Fruit fly (Drosophila melanogaster): ENCODE measurements around the gene InR.
A peak's percentile ranks its signal among the peaks of the same experiment; 100 is the strongest.

The InR gene

DNA sequence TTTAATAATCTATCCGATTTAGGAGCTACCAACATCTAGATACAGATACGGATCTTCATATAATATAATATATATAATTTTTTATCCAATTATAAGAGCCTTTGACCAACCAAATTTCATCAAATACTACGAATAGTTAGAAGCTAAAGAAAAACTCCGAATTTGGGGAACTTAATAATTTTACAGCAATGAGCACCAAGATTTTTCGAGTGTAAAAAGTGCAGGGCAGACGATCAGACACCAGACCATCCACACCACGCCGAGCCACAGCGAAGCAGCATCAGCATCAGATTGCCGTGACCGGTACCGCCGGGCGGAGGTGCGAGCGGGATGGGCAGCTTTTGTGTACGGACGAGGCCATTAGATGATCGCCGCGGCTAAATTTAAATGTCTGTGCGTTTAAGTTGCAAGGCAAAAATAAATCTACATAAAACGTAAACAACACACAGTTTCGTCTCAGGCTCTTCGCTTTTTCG lies 24.7 kb downstream of the InR start:
- no peak for TF ChIP-seq sv (GFP tag; optimal IDR thresholded peaks at IDR 0.05)
- no peak for TF ChIP-seq N (GFP tag; optimal IDR thresholded peaks at IDR 0.05)
- TF ChIP-seq foxo (GFP tag; optimal IDR thresholded peaks at IDR 0.05), result no peak

DNA sequence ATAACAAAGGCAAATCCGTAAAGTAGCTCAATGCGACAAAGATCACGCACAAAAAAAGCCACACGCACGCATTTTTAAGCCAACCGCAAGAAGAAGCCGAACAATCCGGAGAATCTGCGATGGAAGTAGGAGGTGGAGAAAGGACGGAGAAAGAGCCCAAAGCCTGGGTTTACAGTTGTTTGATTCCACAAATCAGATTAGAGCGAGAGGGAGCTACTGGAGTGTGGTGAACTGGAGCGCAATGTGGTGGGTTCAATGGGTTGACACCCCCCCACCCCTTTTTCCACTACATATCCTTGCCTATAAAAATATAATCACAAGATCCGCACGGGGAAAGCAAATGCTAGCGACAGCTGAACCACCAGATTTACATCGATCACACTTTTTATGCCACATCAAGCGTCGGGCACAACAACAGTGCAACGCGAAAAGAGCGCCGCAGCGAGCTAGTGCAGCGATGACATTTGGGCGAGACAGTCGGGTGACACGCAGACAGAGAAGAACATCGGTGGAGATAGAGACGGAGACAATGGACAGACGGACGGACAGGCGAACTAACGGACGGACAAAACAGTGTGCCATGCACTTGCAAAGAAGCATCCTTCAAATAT lies 25.3 kb downstream of the InR start:
- TF ChIP-seq br (GFP tag; optimal IDR thresholded peaks at IDR 0.05) (no peak), sage (GFP tag; optimal IDR thresholded peaks at IDR 0.05) (no peak)

DNA sequence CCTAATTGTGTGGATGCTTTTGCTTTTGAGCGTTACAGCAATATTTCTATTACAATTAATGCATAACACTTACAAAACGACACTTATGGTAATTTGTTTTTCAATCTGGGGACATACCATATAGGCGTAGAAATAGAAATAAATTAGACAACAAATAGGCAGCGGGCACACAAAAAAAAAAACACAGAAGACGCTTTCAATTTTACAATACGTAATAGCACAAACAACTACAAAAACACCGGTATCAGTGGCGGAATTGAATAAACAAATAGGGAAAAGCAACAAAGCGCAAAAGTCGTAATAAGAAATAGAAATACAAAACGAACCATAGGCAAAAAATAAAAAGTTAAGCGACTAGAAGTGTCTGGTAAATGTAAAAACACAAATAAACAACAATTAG lies 26.0 kb downstream of the InR start:
- no peak for TF ChIP-seq Dif (GFP tag; optimal IDR thresholded peaks at IDR 0.05; ENCODE audit: partially characterized antibody)
- TF ChIP-seq woc (GFP tag; optimal IDR thresholded peaks at IDR 0.05), result no peak
- no peak for TF ChIP-seq sv (GFP tag; optimal IDR thresholded peaks at IDR 0.05)
- TF ChIP-seq HLH106 (tag; optimal IDR thresholded peaks at IDR 0.05), result no peak
- no peak for TF ChIP-seq N (GFP tag; optimal IDR thresholded peaks at IDR 0.05)
- TF ChIP-seq dl (GFP tag; optimal IDR thresholded peaks at IDR 0.05; ENCODE audit: insufficient read depth in 1 of 2, partially characterized antibody in 2 of 2), result no peak
- no peak for TF ChIP-seq Hnf4 (GFP tag; optimal IDR thresholded peaks at IDR 0.05)
- TF ChIP-seq pan (optimal IDR thresholded peaks at IDR 0.05), result no peak
- TF ChIP-seq OdsH (GFP tag; optimal IDR thresholded peaks at IDR 0.05), result no peak

DNA sequence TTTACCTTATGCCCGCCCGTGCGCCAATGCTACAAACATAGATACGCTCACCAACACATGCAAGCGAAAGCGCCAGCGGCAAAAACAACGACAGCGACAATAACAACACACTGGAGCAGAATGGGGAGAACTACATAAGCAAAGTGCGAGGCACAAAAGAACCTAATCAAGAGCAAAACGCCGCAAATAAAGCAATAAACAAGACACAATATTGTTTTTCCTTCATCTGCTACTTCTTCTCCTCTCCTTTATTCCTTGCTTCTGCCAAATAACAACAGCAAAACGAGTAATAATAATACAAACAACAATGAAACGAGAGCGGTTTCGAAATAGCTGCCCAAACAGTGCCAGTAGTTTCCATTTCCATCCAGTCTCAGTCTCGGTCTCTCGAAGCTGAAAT lies 27.2 kb downstream of the InR start:
- TF ChIP-seq psq (GFP tag; optimal IDR thresholded peaks at IDR 0.05), result peak; percentile 34
- no peak for TF ChIP-seq Vsx2 (GFP tag; optimal IDR thresholded peaks at IDR 0.05; ENCODE audit: partially characterized antibody)
- TF ChIP-seq Jra (GFP tag; optimal IDR thresholded peaks at IDR 0.05), result no peak
- TF ChIP-seq Dif (GFP tag; optimal IDR thresholded peaks at IDR 0.05; ENCODE audit: partially characterized antibody), result no peak
- TF ChIP-seq CrebA (GFP tag; optimal IDR thresholded peaks at IDR 0.05; ENCODE audit: borderline replicate concordance), result no peak
- no peak for TF ChIP-seq rgr (GFP tag; optimal IDR thresholded peaks at IDR 0.05)
- no peak for TF ChIP-seq foxo (GFP tag; optimal IDR thresholded peaks at IDR 0.05)
- no peak for TF ChIP-seq h (GFP tag; optimal IDR thresholded peaks at IDR 0.05)

DNA sequence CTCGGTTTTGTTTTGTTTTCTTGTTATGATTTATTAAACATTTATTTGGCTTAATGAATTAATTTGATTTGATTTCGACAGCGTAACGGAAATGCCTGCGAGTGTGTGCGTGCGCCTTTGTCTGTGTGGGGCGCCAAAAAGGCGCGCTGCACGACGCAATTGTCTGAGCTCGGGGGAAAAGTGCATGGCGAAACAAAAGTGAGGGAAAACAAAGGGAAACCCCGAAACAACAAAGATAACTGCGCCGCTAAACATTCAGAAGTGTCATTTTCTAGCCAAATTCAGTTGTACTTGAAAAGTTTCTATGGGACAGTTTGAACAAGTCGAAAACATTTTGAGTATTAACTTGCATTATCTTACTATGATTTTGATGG lies 27.8 kb downstream of the InR start:
- TF ChIP-seq Myc (optimal IDR thresholded peaks at IDR 0.05) (no peak), Vsx2 (GFP tag; optimal IDR thresholded peaks at IDR 0.05; ENCODE audit: partially characterized antibody) (peak; percentile 82), dsf (GFP tag; optimal IDR thresholded peaks at IDR 0.05; ENCODE audit: borderline replicate concordance) (no peak), Rel (GFP tag; optimal IDR thresholded peaks at IDR 0.05) (no peak), Rel (tag; optimal IDR thresholded peaks at IDR 0.05) (peak; percentile 90), dl (GFP tag; optimal IDR thresholded peaks at IDR 0.05; ENCODE audit: insufficient read depth in 1 of 2, partially characterized antibody in 2 of 2) (peak in 1 of 2 experiments; percentile 34), Dif (GFP tag; optimal IDR thresholded peaks at IDR 0.05; ENCODE audit: partially characterized antibody) (peak; percentile 38)

DNA sequence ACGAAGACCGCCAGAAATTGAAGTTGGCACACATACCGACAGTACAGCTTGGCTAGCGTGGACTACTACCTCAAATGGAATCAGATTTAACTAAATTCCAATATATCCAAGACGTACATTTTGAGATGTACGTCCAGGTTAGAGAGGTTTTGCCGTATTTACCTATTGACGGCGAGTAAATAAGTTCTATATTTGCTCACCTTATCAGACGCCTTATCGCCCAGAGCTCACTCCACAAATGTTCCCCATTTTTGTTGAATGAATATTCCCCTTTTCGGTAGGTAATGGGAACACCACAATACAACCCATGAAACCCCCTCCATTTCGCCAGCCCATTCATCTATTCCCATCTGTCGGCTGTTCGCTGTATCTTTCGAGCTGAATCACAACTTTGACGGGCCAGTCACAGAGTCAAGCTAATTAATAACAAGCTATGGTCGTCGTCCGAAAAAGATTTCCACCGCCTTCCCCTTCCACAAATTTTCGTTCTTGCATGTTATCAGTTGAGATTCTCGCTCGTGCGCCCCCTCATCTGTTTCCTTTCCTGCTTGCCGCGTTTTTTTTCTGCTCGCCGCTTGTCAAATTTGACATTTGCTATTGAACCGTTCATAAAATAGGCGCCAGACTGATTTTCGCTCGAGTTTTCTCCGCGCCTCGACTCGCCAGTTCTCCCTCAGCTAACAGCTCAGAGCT lies 28.3 kb downstream of the InR start:
- peak; percentile 91 for TF ChIP-seq sv (GFP tag; optimal IDR thresholded peaks at IDR 0.05)
- peak; percentile 21 for TF ChIP-seq Vsx2 (GFP tag; optimal IDR thresholded peaks at IDR 0.05; ENCODE audit: partially characterized antibody)
- peak; percentile 88 for TF ChIP-seq OdsH (GFP tag; optimal IDR thresholded peaks at IDR 0.05)
- peak; percentile 14 for TF ChIP-seq brk (GFP tag; optimal IDR thresholded peaks at IDR 0.05)
- TF ChIP-seq sage (GFP tag; optimal IDR thresholded peaks at IDR 0.05), result peak; percentile 18
- no peak for TF ChIP-seq Myc (optimal IDR thresholded peaks at IDR 0.05)
- peak; percentile 89 for TF ChIP-seq CG9705 (GFP tag; optimal IDR thresholded peaks at IDR 0.05)
- no peak for TF ChIP-seq Rel (GFP tag; optimal IDR thresholded peaks at IDR 0.05)
- TF ChIP-seq Rel (tag; optimal IDR thresholded peaks at IDR 0.05), result peak; percentile 96
- TF ChIP-seq Dfd (GFP tag; optimal IDR thresholded peaks at IDR 0.05), result no peak
- TF ChIP-seq pan (optimal IDR thresholded peaks at IDR 0.05), result no peak
- no peak for TF ChIP-seq Abd-B (GFP tag; optimal IDR thresholded peaks at IDR 0.05)
- TF ChIP-seq HLH106 (tag; optimal IDR thresholded peaks at IDR 0.05), result peak; percentile 76
- peak; percentile 58 for TF ChIP-seq psq (GFP tag; optimal IDR thresholded peaks at IDR 0.05)
- peak; percentile 75 for TF ChIP-seq br (GFP tag; optimal IDR thresholded peaks at IDR 0.05)
- TF ChIP-seq rgr (GFP tag; optimal IDR thresholded peaks at IDR 0.05), result peak; percentile 88
- no peak for TF ChIP-seq CrebA (GFP tag; optimal IDR thresholded peaks at IDR 0.05; ENCODE audit: borderline replicate concordance)
- peak; percentile 91 for TF ChIP-seq Hr83 (GFP tag; optimal IDR thresholded peaks at IDR 0.05; ENCODE audit: poor library complexity, severe bottlenecking)
- no peak for TF ChIP-seq dl (GFP tag; optimal IDR thresholded peaks at IDR 0.05; ENCODE audit: insufficient read depth in 1 of 2, partially characterized antibody in 2 of 2)
- TF ChIP-seq lola (GFP tag; optimal IDR thresholded peaks at IDR 0.05), result no peak
- no peak for TF ChIP-seq woc (GFP tag; optimal IDR thresholded peaks at IDR 0.05)
- peak; percentile 88 for TF ChIP-seq tai (GFP tag; optimal IDR thresholded peaks at IDR 0.05)
- no peak for TF ChIP-seq CG32264 (GFP tag; optimal IDR thresholded peaks at IDR 0.05)
- peak; percentile 70 for TF ChIP-seq dsf (GFP tag; optimal IDR thresholded peaks at IDR 0.05; ENCODE audit: borderline replicate concordance)
- TF ChIP-seq N (GFP tag; optimal IDR thresholded peaks at IDR 0.05), result no peak
- peak; percentile 75 for TF ChIP-seq ey (GFP tag; optimal IDR thresholded peaks at IDR 0.05)
- peak; percentile 56 for TF ChIP-seq dmrt93B (GFP tag; optimal IDR thresholded peaks at IDR 0.05)
- TF ChIP-seq Sp1 (GFP tag; optimal IDR thresholded peaks at IDR 0.05), result peak; percentile 59
- TF ChIP-seq fru (GFP tag; optimal IDR thresholded peaks at IDR 0.05), result peak; percentile 71
- peak; percentile 83 for TF ChIP-seq Jra (GFP tag; optimal IDR thresholded peaks at IDR 0.05)

All from whole organism, wandering third instar larva.